Fruit fly (Drosophila melanogaster): Measurements from ENCODE around the gene CG14374.

The CG14374 gene

dm6 chr3R:13374913-13375312, 22.0 kb downstream of the CG14374 start (continued):
- TF ChIP-seq CG14050 (GFP tag; IDR thresholded peaks at IDR 0.05) (no peak), CG17568 (GFP tag; optimal IDR thresholded peaks at IDR 0.05) (no peak), Hr39 (optimal IDR thresholded peaks at IDR 0.05) (no peak), CG11695 (GFP tag; IDR thresholded peaks at IDR 0.05) (no peak), ci (GFP tag; IDR thresholded peaks at IDR 0.05) (0 out of 3 replicates have a peak, but pooled peaks have one; percentile 35), CG15479 (GFP tag; optimal IDR thresholded peaks at IDR 0.05) (no peak), CG7372 (GFP tag; IDR thresholded peaks at IDR 0.05) (no peak), CG9437 (GFP tag; optimal IDR thresholded peaks at IDR 0.05) (no peak), zen (tag; optimal IDR thresholded peaks at IDR 0.05) (no peak), CoRest (tag; optimal IDR thresholded peaks at IDR 0.05) (peak; percentile 2), emc (GFP tag; optimal IDR thresholded peaks at IDR 0.05) (no peak), nau (GFP tag; optimal IDR thresholded peaks at IDR 0.05) (no peak), CG10565 (GFP tag; optimal IDR thresholded peaks at IDR 0.05) (no peak), unpg (GFP tag; optimal IDR thresholded peaks at IDR 0.05) (no peak), Hey (tag; optimal IDR thresholded peaks at IDR 0.05) (no peak), Mrtf (GFP tag; IDR thresholded peaks at IDR 0.05) (no peak), dmrt99B (tag; optimal IDR thresholded peaks at IDR 0.05) (no peak), HmgD (GFP tag; optimal IDR thresholded peaks at IDR 0.05) (no peak), CG6689 (GFP tag; IDR thresholded peaks at IDR 0.05) (no peak), sens (GFP tag) (peak; percentile 69), repo (GFP tag; optimal IDR thresholded peaks at IDR 0.05) (no peak), CG5180 (GFP tag; optimal IDR thresholded peaks at IDR 0.05) (peak; percentile 96), CG10366 (GFP tag; IDR thresholded peaks at IDR 0.05) (no peak), NC2β (GFP tag; optimal IDR thresholded peaks at IDR 0.05) (no peak), h (optimal IDR thresholded peaks at IDR 0.05) (no peak), CG7357 (GFP tag; IDR thresholded peaks at IDR 0.05) (no peak), CG11504 (tag; optimal IDR thresholded peaks at IDR 0.05) (peak; percentile 62), CG31441 (GFP tag; IDR thresholded peaks at IDR 0.05) (no peak), CG12942 (GFP tag; optimal IDR thresholded peaks at IDR 0.05) (no peak), salm (tag; optimal IDR thresholded peaks at IDR 0.05) (no peak), CG3995 (GFP tag; optimal IDR thresholded peaks at IDR 0.05) (no peak), tna (GFP tag; IDR thresholded peaks at IDR 0.05; ENCODE audit: partially characterized antibody) (no peak), CG1792 (GFP tag; optimal IDR thresholded peaks at IDR 0.05) (no peak), caup (GFP tag; optimal IDR thresholded peaks at IDR 0.05; ENCODE audit: severe bottlenecking) (no peak), twi (tag; optimal IDR thresholded peaks at IDR 0.05) (no peak), toy (GFP tag; IDR thresholded peaks at IDR 0.05) (no peak), scrt (GFP tag; optimal IDR thresholded peaks at IDR 0.05) (no peak), phol (tag; optimal IDR thresholded peaks at IDR 0.05) (no peak), CG6683 (GFP tag; optimal IDR thresholded peaks at IDR 0.05) (no peak), bcd (GFP tag; optimal IDR thresholded peaks at IDR 0.05) (no peak), tin (GFP tag; optimal IDR thresholded peaks at IDR 0.05) (no peak), CG8944 (GFP tag; optimal IDR thresholded peaks at IDR 0.05) (no peak), ac (GFP tag; optimal IDR thresholded peaks at IDR 0.05) (no peak), CG6175 (GFP tag; IDR thresholded peaks at IDR 0.05) (no peak), slou (GFP tag; optimal IDR thresholded peaks at IDR 0.05) (no peak), crc (GFP tag; optimal IDR thresholded peaks at IDR 0.05) (no peak), CG10979 (tag; optimal IDR thresholded peaks at IDR 0.05) (no peak), CG1024 (GFP tag; IDR thresholded peaks at IDR 0.05) (no peak), Sry-β (GFP tag; optimal IDR thresholded peaks at IDR 0.05) (no peak), PHDP (tag; optimal IDR thresholded peaks at IDR 0.05) (peak; percentile 5), Chrac-16 (GFP tag; optimal IDR thresholded peaks at IDR 0.05) (no peak), Jarid2 (GFP tag; optimal IDR thresholded peaks at IDR 0.05) (no peak), onecut (GFP tag; IDR thresholded peaks at IDR 0.05) (0 out of 2 replicates have a peak, but pooled peaks have one; percentile 17)

Data from whole organism, embryonic.